Worm (Caenorhabditis elegans): Measurements from ENCODE around the gene nspc-10.

The nspc-10 gene

DNA sequence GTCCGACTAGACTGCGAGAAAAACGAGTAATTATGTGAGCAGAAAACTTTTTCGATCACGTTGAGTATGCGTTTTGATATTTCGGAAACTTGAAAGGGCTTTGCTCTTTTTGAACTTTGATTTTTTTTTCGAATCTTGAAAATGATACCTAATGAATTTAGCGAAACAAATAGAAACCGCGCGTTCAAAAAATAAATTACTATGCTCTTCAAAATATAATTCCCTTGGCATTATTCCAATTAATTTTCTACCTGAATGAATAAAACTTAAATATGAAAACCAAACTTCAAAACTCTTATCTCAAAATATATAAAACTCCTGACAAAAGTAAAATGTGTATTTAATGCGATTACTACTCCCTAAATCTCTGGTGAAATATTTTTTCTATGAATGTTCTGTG is 28.1 kb upstream of the nspc-10 start, which contains the start of gene xtr-2:
Gene xtr-2, plus strand, starts transcription at position 301 of the 400 bp plus-strand sequence.
- no peak for TF ChIP-seq nhr-237 (tag; optimal IDR thresholded peaks at IDR 0.05)
- TF ChIP-seq nhr-71 (tag; optimal IDR thresholded peaks at IDR 0.05): no peak
- no peak for TF ChIP-seq ces-1 (GFP tag; optimal IDR thresholded peaks at IDR 0.05)
- no peak for TF ChIP-seq ama-1 (optimal IDR thresholded peaks at IDR 0.05)
- TF ChIP-seq nhr-11 (tag; optimal IDR thresholded peaks at IDR 0.05): no peak
- no peak for TF ChIP-seq lin-35 (GFP tag; optimal IDR thresholded peaks at IDR 0.05)
- no peak for TF ChIP-seq ceh-90 (tag; optimal IDR thresholded peaks at IDR 0.05)
- TF ChIP-seq ceh-88 (GFP tag; IDR thresholded peaks at IDR 0.05): no peak
- no peak for TF ChIP-seq irx-1 (tag; optimal IDR thresholded peaks at IDR 0.05)
- TF ChIP-seq fkh-10 (GFP tag; optimal IDR thresholded peaks at IDR 0.05): no peak
- TF ChIP-seq nhr-12 (tag; optimal IDR thresholded peaks at IDR 0.05): no peak
- TF ChIP-seq swsn-7 (tag; optimal IDR thresholded peaks at IDR 0.05): no peak
- no peak for TF ChIP-seq mef-2 (tag; optimal IDR thresholded peaks at IDR 0.05)
- no peak for TF ChIP-seq hlh-17 (GFP tag; optimal IDR thresholded peaks at IDR 0.05; ENCODE audit: borderline replicate concordance)
- no peak for TF ChIP-seq mep-1 (tag; optimal IDR thresholded peaks at IDR 0.05)
- no peak for TF ChIP-seq C16A3.4 (tag; optimal IDR thresholded peaks at IDR 0.05)

ce11 chrX:12317560-12317959 is 25.8 kb upstream of the nspc-10 start:
- TF ChIP-seq snu-23 (GFP tag; optimal IDR thresholded peaks at IDR 0.05): no peak
- TF ChIP-seq unc-30 (tag; optimal IDR thresholded peaks at IDR 0.05): no peak

DNA sequence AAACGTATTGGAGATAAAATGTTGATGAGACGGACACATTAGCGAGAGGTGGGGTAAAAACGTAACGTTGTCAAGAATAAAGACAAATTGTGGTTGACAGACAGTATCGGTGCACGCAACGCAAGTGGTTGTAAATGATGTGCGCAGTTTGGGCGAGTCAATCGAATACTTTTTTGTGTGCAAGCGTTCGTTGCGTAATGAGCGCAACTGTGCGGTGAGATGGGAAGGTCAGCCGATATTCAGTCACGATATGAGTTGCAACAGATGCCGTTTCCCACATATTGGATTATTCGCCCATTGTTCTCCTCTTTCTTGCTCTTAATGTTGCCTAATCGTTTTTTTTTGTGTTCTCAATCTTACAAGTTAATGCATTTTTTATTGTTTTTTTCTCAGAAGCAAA is 22.7 kb upstream of the nspc-10 start, which contains the start of gene ceh-40:
Gene ceh-40, minus strand, starts transcription at position 41 of the 400 bp plus-strand sequence.
- TF ChIP-seq isw-1 (GFP tag; IDR thresholded peaks at IDR 0.05) (no peak), rnt-1 (tag; optimal IDR thresholded peaks at IDR 0.05) (no peak), lin-14 (GFP tag; optimal IDR thresholded peaks at IDR 0.05) (no peak), nhr-19 (GFP tag; conservative IDR thresholded peaks at IDR 0.05) (no peak), nhr-20 (tag; optimal IDR thresholded peaks at IDR 0.05) (no peak), swsn-7 (tag; optimal IDR thresholded peaks at IDR 0.05) (no peak), unc-98 (GFP tag; IDR thresholded peaks at IDR 0.05) (no peak), unc-62 (GFP tag; optimal IDR thresholded peaks at IDR 0.05) (no peak), sptf-1 (tag; optimal IDR thresholded peaks at IDR 0.05) (no peak), mab-9 (GFP tag; IDR thresholded peaks at IDR 0.05) (no peak), ama-1 (optimal IDR thresholded peaks at IDR 0.05) (no peak), nhr-90 (tag; optimal IDR thresholded peaks at IDR 0.05; ENCODE audit: poor library complexity) (no peak), nhr-77 (tag; optimal IDR thresholded peaks at IDR 0.05) (no peak)

DNA sequence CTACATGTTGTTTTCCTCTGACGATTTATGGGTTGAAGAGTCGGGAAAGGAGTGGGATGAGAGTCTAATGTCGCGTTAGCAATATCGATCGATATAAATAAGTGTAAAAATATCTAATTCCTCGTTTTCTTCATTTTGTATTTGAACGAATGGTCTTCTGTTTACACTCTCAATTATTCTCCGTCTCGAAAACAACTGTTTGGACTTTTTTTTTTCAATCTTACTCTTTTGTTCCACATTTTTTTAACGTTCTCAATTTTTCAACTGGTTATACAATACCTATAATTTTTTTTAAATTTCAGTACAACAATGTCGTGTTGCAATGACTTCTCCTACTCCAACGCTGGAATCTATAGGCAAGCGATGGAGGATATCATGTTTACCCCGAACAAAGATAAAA is 22.1 kb upstream of the nspc-10 start, which contains the start of gene F17A2.13:
Gene F17A2.13, plus strand, starts transcription at position 301 of the 400 bp plus-strand sequence.
- TF ChIP-seq mdl-1 (tag; optimal IDR thresholded peaks at IDR 0.05) (no peak), nhr-76 (tag; optimal IDR thresholded peaks at IDR 0.05) (no peak), F16B12.6 (tag; optimal IDR thresholded peaks at IDR 0.05) (no peak), hpl-2 (GFP tag; optimal IDR thresholded peaks at IDR 0.05) (no peak), ztf-4 (tag; optimal IDR thresholded peaks at IDR 0.05) (no peak), nhr-28 (tag; optimal IDR thresholded peaks at IDR 0.05) (no peak), irx-1 (tag; optimal IDR thresholded peaks at IDR 0.05) (no peak)

DNA sequence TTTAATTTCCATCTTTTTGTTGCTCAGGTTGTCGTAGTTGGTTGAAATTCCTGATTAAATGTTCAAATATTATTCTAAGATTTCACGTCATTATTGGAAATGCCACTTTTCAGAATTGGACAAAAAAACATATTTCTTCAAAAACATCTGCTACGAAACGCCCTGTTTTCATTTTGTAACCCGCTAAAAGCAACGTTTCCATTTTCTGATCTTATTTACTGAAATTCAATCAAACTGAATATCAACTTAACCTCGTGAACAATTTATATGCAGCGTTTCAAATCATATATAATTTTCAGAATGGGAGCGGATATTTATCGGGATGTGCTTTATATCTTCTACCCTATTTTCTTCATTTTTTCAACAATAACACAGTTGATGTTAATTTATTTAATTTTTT is 20.0 kb upstream of the nspc-10 start, which contains the start of gene srd-40:
Gene srd-40, plus strand, starts transcription at position 301 of the 400 bp plus-strand sequence.
- TF ChIP-seq lin-35 (GFP tag; optimal IDR thresholded peaks at IDR 0.05): no peak
- TF ChIP-seq hlh-4 (tag; optimal IDR thresholded peaks at IDR 0.05): peak; percentile 19
- no peak for TF ChIP-seq aha-1 (tag; optimal IDR thresholded peaks at IDR 0.05)
- peak; percentile 44 for TF ChIP-seq fkh-8 (tag; optimal IDR thresholded peaks at IDR 0.05)

Data from whole organism, L1 larva.